Fruit fly (Drosophila melanogaster): ENCODE results near the gene CG5149.

The CG5149 gene

dm6 chr2L:7437325-7437707, 49.3 kb upstream of the CG5149 start, which contains the start of gene CG5973 (continued):
- TF ChIP-seq Hr51 (GFP tag; optimal IDR thresholded peaks at IDR 0.05), result no peak
- peak; percentile 11 for TF ChIP-seq Vsx1 (GFP tag; optimal IDR thresholded peaks at IDR 0.05)
- no peak for TF ChIP-seq Nf-YC (tag; optimal IDR thresholded peaks at IDR 0.05)
- peak; percentile 53 for TF ChIP-seq nom (GFP tag; optimal IDR thresholded peaks at IDR 0.05)
- TF ChIP-seq hkb (optimal IDR thresholded peaks at IDR 0.05), result no peak
- no peak for TF ChIP-seq hkb (GFP tag; IDR thresholded peaks at IDR 0.05)
- TF ChIP-seq CG30020 (tag; optimal IDR thresholded peaks at IDR 0.05), result no peak
- TF ChIP-seq Scr (GFP tag; IDR thresholded peaks at IDR 0.05; ENCODE audit: partially characterized antibody), result no peak
- TF ChIP-seq CG8290 (GFP tag; optimal IDR thresholded peaks at IDR 0.05), result no peak
- TF ChIP-seq CG8290 (tag; optimal IDR thresholded peaks at IDR 0.05), result peak in 1 of 2 experiments; percentile 3
- TF ChIP-seq CG34224 (GFP tag; IDR thresholded peaks at IDR 0.05; ENCODE audit: partially characterized antibody), result peak; percentile 25; the same call in 1 of the 3 replicates
- TF ChIP-seq CG6175 (GFP tag; IDR thresholded peaks at IDR 0.05), result no peak
- peak; percentile 34; the same call in 1 of the 2 replicates for TF ChIP-seq CG42726 (GFP tag; IDR thresholded peaks at IDR 0.05; ENCODE audit: partially characterized antibody)
- no peak for TF ChIP-seq sd (tag; optimal IDR thresholded peaks at IDR 0.05)
- TF ChIP-seq CG17359 (tag; optimal IDR thresholded peaks at IDR 0.05), result no peak
- peak; percentile 23; the same call in 1 of the 2 replicates for TF ChIP-seq Bgb (GFP tag; IDR thresholded peaks at IDR 0.05; ENCODE audit: partially characterized antibody)
- TF ChIP-seq Dbx (GFP tag; IDR thresholded peaks at IDR 0.05), result no peak
- peak; percentile 44; the same call in 1 of the 2 replicates for TF ChIP-seq rib (GFP tag; IDR thresholded peaks at IDR 0.05)
- no peak for TF ChIP-seq Atf-2 (GFP tag; optimal IDR thresholded peaks at IDR 0.05)
- no peak for TF ChIP-seq dati (GFP tag; IDR thresholded peaks at IDR 0.05)
- TF ChIP-seq Trl (optimal IDR thresholded peaks at IDR 0.05), result peak; percentile 59 to 76
- TF ChIP-seq Trl (GFP tag; optimal IDR thresholded peaks at IDR 0.05), result no peak
- peak; percentile 23; the same call in 1 of the 2 replicates for TF ChIP-seq vvl (GFP tag; IDR thresholded peaks at IDR 0.05)
- no peak for TF ChIP-seq CG12769 (tag; optimal IDR thresholded peaks at IDR 0.05)
- 0 out of 2 replicates have a peak, but pooled peaks have one; percentile 32 for TF ChIP-seq tna (GFP tag; IDR thresholded peaks at IDR 0.05; ENCODE audit: partially characterized antibody)
- peak; percentile 44; the same call in 1 of the 2 replicates for TF ChIP-seq amos (GFP tag; IDR thresholded peaks at IDR 0.05; ENCODE audit: partially characterized antibody)
- TF ChIP-seq Sry-β (GFP tag; optimal IDR thresholded peaks at IDR 0.05), result no peak
- 0 out of 2 replicates have a peak, but pooled peaks have one; percentile 10 for TF ChIP-seq Awh (GFP tag; IDR thresholded peaks at IDR 0.05)
- peak; percentile 25; the same call in 1 of the 2 replicates for TF ChIP-seq onecut (GFP tag; IDR thresholded peaks at IDR 0.05)
- 0 out of 2 replicates have a peak, but pooled peaks have one; percentile 35 for TF ChIP-seq stc (GFP tag; IDR thresholded peaks at IDR 0.05)
- TF ChIP-seq chn (GFP tag; optimal IDR thresholded peaks at IDR 0.05), result no peak
- TF ChIP-seq CG13296 (GFP tag; optimal IDR thresholded peaks at IDR 0.05), result no peak
- no peak for TF ChIP-seq Opbp (GFP tag; IDR thresholded peaks at IDR 0.05; ENCODE audit: partially characterized antibody)

DNA sequence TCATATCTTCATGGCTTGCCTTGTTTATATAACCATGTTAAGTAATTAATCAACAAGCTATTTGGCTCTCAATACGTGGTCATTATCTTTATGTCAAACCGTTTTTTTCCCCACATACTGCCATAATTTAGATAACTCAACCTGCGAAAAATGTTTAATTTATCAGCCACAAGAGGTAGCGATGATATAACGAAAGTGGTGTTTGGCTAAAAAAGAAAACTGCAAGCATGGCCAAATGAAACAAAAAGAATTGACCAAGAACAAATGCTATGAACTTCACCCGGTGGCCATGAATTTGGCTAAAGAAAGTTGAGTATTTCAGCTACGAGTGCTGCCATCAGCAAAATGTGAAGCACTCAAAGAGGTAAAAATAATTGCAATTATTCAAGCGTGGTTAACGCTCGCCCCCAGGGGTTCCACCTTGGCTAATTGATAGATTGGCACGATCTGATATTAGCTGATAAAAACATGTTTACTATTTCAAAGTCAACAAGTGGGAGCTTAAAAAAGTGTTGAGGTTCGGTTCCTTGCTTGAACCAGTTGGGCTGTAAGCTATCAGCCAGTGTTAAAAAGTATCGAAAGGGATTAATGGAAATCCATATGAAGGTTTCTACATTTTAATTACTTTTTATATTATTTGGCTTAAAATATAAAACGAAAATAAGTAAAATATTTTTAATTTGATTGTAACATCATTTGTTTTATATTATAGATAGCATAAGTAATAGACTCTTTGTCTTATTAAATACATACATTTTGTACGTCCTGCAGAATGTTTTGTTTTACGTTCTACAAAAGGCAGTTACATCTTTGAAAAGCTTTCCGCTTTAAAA, 48.7 kb upstream of the CG5149 start:
- TF ChIP-seq Ssrp (tag; optimal IDR thresholded peaks at IDR 0.05), result no peak
- TF ChIP-seq MTF-1 (GFP tag; optimal IDR thresholded peaks at IDR 0.05; ENCODE audit: borderline replicate concordance), result peak; percentile 86
- TF ChIP-seq NfI (GFP tag; optimal IDR thresholded peaks at IDR 0.05), result peak; percentile 54
- peak; percentile 55 for TF ChIP-seq CG6683 (GFP tag; optimal IDR thresholded peaks at IDR 0.05)
- TF ChIP-seq kah (GFP tag; optimal IDR thresholded peaks at IDR 0.05), result peak; percentile 6
- TF ChIP-seq CrebB (tag; optimal IDR thresholded peaks at IDR 0.05), result peak; percentile 82
- TF ChIP-seq Blimp-1 (GFP tag; optimal IDR thresholded peaks at IDR 0.05), result peak; percentile 43
- TF ChIP-seq nerfin-2 (GFP tag; IDR thresholded peaks at IDR 0.05; ENCODE audit: partially characterized antibody), result no peak
- peak; percentile 79 for TF ChIP-seq Asciz (GFP tag; optimal IDR thresholded peaks at IDR 0.05)
- TF ChIP-seq CG4360 (GFP tag; IDR thresholded peaks at IDR 0.05), result peak; percentile 40
- peak in 1 of 2 experiments; percentile 59 for TF ChIP-seq bsh (GFP tag; optimal IDR thresholded peaks at IDR 0.05)
- TF ChIP-seq gcm (GFP tag; optimal IDR thresholded peaks at IDR 0.05), result peak; percentile 39
- TF ChIP-seq cwo (GFP tag; optimal IDR thresholded peaks at IDR 0.05), result peak; percentile 55
- peak; percentile 77 for TF ChIP-seq CG14441 (GFP tag; IDR thresholded peaks at IDR 0.05)
- TF ChIP-seq dysf (GFP tag; IDR thresholded peaks at IDR 0.05), result peak; percentile 52; the same call in 2 of the 3 replicates
- peak; percentile 46 for TF ChIP-seq kay (GFP tag; optimal IDR thresholded peaks at IDR 0.05)

Measured in whole organism, embryonic.